Fruit fly (Drosophila melanogaster) whole organism, embryonic: ENCODE data around the gene Torsin.
A peak's percentile ranks its signal among the peaks of the same experiment; 100 is the strongest.

Source experiments
- Ada2b ChIP-seq: fragments of 200-800 bp; sonication (Bioruptor generic); IDR thresholded peaks from 2 replicates; pipeline ENCODE4 v1.3.6; 2022; ENCODE audit warnings: missing biosample characterization, missing genetic modification characterization
- Aef1 ChIP-seq: fragments of 200-800 bp; sonication (Bioruptor generic); IDR thresholded peaks from 3 replicates; pipeline ENCODE4 v1.3.6; 2022; ENCODE audit warnings: missing biosample characterization, missing genetic modification characterization
- BEAF-32 ChIP-seq: fragments of 200-800 bp; sonication (Bioruptor generic); optimal IDR thresholded peaks from 3 replicates; lab custom pipeline; 2017; ENCODE audit warnings: missing biosample characterization, missing genetic modification characterization, mild to moderate bottlenecking, moderate library complexity, missing genetic modification reagents
- Bgb ChIP-seq: fragments of 200-800 bp; sonication (Bioruptor generic); IDR thresholded peaks from 2 replicates; pipeline ENCODE4 v1.3.6; 2022; ENCODE audit warnings: missing biosample characterization, missing genetic modification characterization; ENCODE audit not compliant: partially characterized antibody
- Blimp-1 ChIP-seq: fragments of 200-800 bp; sonication (Bioruptor generic); optimal IDR thresholded peaks from 3 replicates; lab custom pipeline; 2018; ENCODE audit warnings: missing biosample characterization, missing genetic modification characterization, mild to moderate bottlenecking, moderate library complexity, missing genetic modification reagents
- CG10321 ChIP-seq: fragments of 200-800 bp; sonication (Bioruptor generic); IDR thresholded peaks from 2 replicates; pipeline ENCODE4 v1.3.6; 2022; ENCODE audit warnings: missing biosample characterization, missing genetic modification characterization
- CG11560 ChIP-seq: fragments of 200-800 bp; sonication (Bioruptor generic); IDR thresholded peaks from 3 replicates; pipeline ENCODE4 v1.3.6; 2022; ENCODE audit warnings: missing biosample characterization, missing genetic modification characterization
- CG11695 ChIP-seq: fragments of 200-800 bp; sonication (Bioruptor generic); IDR thresholded peaks from 3 replicates; pipeline ENCODE4 v1.3.6; 2022; ENCODE audit warnings: missing biosample characterization, missing genetic modification characterization
- CG14667 ChIP-seq: fragments of 200-800 bp; sonication (Bioruptor generic); IDR thresholded peaks from 2 replicates; pipeline ENCODE4 v1.3.6; 2022; ENCODE audit warnings: missing biosample characterization, missing genetic modification characterization
- CG15011 ChIP-seq: fragments of 200-800 bp; sonication (Bioruptor generic); optimal IDR thresholded peaks from 3 replicates; lab custom pipeline; 2018; ENCODE audit warnings: missing biosample characterization, mild to moderate bottlenecking, missing genetic modification characterization
- CG15514 ChIP-seq: fragments of 200-800 bp; sonication (Bioruptor generic); optimal IDR thresholded peaks from 3 replicates; lab custom pipeline; 2017; ENCODE audit warnings: missing biosample characterization, missing genetic modification characterization, mild to moderate bottlenecking, moderate library complexity, missing genetic modification reagents
- CG1603 ChIP-seq: fragments of 200-800 bp; sonication (Bioruptor generic); optimal IDR thresholded peaks from 2 replicates; lab custom pipeline; 2019; ENCODE audit warnings: missing biosample characterization, mild to moderate bottlenecking, missing genetic modification characterization, moderate library complexity
- CG1647 ChIP-seq: fragments of 200-800 bp; sonication (Bioruptor generic); optimal IDR thresholded peaks from 3 replicates; lab custom pipeline; 2016; ENCODE audit warnings: missing biosample characterization, missing genetic modification characterization
- CG17359 ChIP-seq: fragments of 200-800 bp; sonication (Bioruptor generic); optimal IDR thresholded peaks from 3 replicates; lab custom pipeline; 2018; ENCODE audit warnings: missing biosample characterization, mild to moderate bottlenecking, missing genetic modification characterization, moderate library complexity
- CG2199 ChIP-seq: fragments of 200-800 bp; sonication (Bioruptor generic); IDR thresholded peaks from 3 replicates; pipeline ENCODE4 v1.3.6; 2022; ENCODE audit warnings: missing biosample characterization, missing genetic modification characterization
- CG2875 ChIP-seq: fragments of 200-800 bp; sonication (Bioruptor generic); optimal IDR thresholded peaks from 2 replicates; lab custom pipeline; 2017; ENCODE audit warnings: missing biosample characterization, mild to moderate bottlenecking, missing genetic modification characterization, missing genetic modification reagents
- CG2889 ChIP-seq: fragments of 200-800 bp; sonication (Bioruptor generic); IDR thresholded peaks from 3 replicates; pipeline ENCODE4 v1.3.6; 2022; ENCODE audit warnings: missing biosample characterization, missing genetic modification characterization
- CG3407 ChIP-seq: fragments of 200-800 bp; sonication (Bioruptor generic); optimal IDR thresholded peaks from 2 replicates; lab custom pipeline; 2018; ENCODE audit warnings: missing biosample characterization, mild to moderate bottlenecking, missing genetic modification characterization
- CG4424 ChIP-seq: fragments of 200-800 bp; sonication (Bioruptor generic); optimal IDR thresholded peaks from 3 replicates; lab custom pipeline; 2016; ENCODE audit warnings: missing biosample characterization, missing genetic modification characterization
- CG5953 ChIP-seq: fragments of 200-800 bp; sonication (Bioruptor generic); IDR thresholded peaks from 2 replicates; pipeline ENCODE4 v1.3.6; 2022; ENCODE audit warnings: missing biosample characterization, missing genetic modification characterization
- CG6813 ChIP-seq: fragments of 200-800 bp; sonication (Bioruptor generic); optimal IDR thresholded peaks from 2 replicates; lab custom pipeline; 2017; ENCODE audit warnings: missing biosample characterization, missing genetic modification characterization, mild to moderate bottlenecking, moderate library complexity, missing genetic modification reagents
- CG7839 ChIP-seq: fragments of 200-800 bp; sonication (Bioruptor generic); optimal IDR thresholded peaks from 3 replicates; lab custom pipeline; 2018; ENCODE audit warnings: missing biosample characterization, mild to moderate bottlenecking, missing genetic modification characterization, moderate library complexity
- CG9437 ChIP-seq: fragments of 200-800 bp; sonication (Bioruptor generic); optimal IDR thresholded peaks from 2 replicates; lab custom pipeline; 2018; ENCODE audit warnings: missing biosample characterization, mild to moderate bottlenecking, missing genetic modification characterization
- CG9727 ChIP-seq: fragments of 200-800 bp; sonication (Bioruptor generic); optimal IDR thresholded peaks from 3 replicates; lab custom pipeline; 2017; ENCODE audit warnings: missing biosample characterization, mild to moderate bottlenecking, missing genetic modification characterization
- Dfd ChIP-seq, 2 experiments: fragments of >200 bp; optimal IDR thresholded peaks; 2 replicates each; lab custom pipeline; 2017; ENCODE audit warnings: missing biosample characterization in 2 of 2, missing genetic modification characterization in 2 of 2
- Doc2 ChIP-seq: fragments of 200-800 bp; sonication (Bioruptor generic); IDR thresholded peaks from 2 replicates; pipeline ENCODE4 v1.3.6; 2022; ENCODE audit warnings: missing biosample characterization, missing genetic modification characterization
- HLH54F ChIP-seq: fragments of 200-800 bp; sonication (Bioruptor generic); optimal IDR thresholded peaks from 3 replicates; lab custom pipeline; 2016; ENCODE audit warnings: missing biosample characterization, missing genetic modification characterization
- Hsf ChIP-seq: fragments of 200-800 bp; sonication (Bioruptor generic); optimal IDR thresholded peaks from 3 replicates; lab custom pipeline; 2016; ENCODE audit warnings: missing biosample characterization, missing genetic modification characterization
- Meics ChIP-seq: fragments of 200-800 bp; sonication (Bioruptor generic); optimal IDR thresholded peaks from 2 replicates; lab custom pipeline; 2017; ENCODE audit warnings: missing biosample characterization, mild to moderate bottlenecking, missing genetic modification characterization
- NC2α ChIP-seq: fragments of 200-800 bp; sonication (Bioruptor generic); optimal IDR thresholded peaks from 2 replicates; lab custom pipeline; 2016; ENCODE audit warnings: missing biosample characterization, missing genetic modification characterization
- NK7.1 ChIP-seq: fragments of 200-800 bp; sonication (Bioruptor generic); optimal IDR thresholded peaks from 3 replicates; lab custom pipeline; 2016; ENCODE audit warnings: missing biosample characterization, missing genetic modification characterization
- PHDP ChIP-seq: fragments of 200-800 bp; sonication (Bioruptor generic); optimal IDR thresholded peaks from 3 replicates; lab custom pipeline; 2018; ENCODE audit warnings: missing biosample characterization, mild to moderate bottlenecking, missing genetic modification characterization, moderate library complexity
- Poxn ChIP-seq: fragments of 200-800 bp; sonication (Bioruptor generic); IDR thresholded peaks from 2 replicates; pipeline ENCODE4 v1.3.6; 2022; ENCODE audit warnings: missing biosample characterization, missing genetic modification characterization
- Ptx1 ChIP-seq: fragments of 200-800 bp; sonication (Bioruptor generic); IDR thresholded peaks from 2 replicates; pipeline ENCODE4 v1.3.6; 2022; ENCODE audit warnings: missing biosample characterization, missing genetic modification characterization
- Rfx ChIP-seq: fragments of 200-800 bp; sonication (Bioruptor generic); IDR thresholded peaks from 2 replicates; pipeline ENCODE4 v1.3.6; 2022; ENCODE audit warnings: missing biosample characterization, missing genetic modification characterization
- Usf ChIP-seq: fragments of 200-800 bp; sonication (Bioruptor generic); optimal IDR thresholded peaks from 2 replicates; lab custom pipeline; 2017; ENCODE audit warnings: missing genotype, missing biosample characterization, missing genetic modification characterization
- Xrp1 ChIP-seq: fragments of 200-800 bp; sonication (Bioruptor generic); IDR thresholded peaks from 2 replicates; pipeline ENCODE4 v1.3.6; 2022; ENCODE audit warnings: missing biosample characterization, missing genetic modification characterization
- YL-1 ChIP-seq: fragments of 200-800 bp; sonication (Bioruptor generic); optimal IDR thresholded peaks from 3 replicates; lab custom pipeline; 2017; ENCODE audit warnings: missing biosample characterization, mild to moderate bottlenecking, missing genetic modification characterization
- bowl ChIP-seq: fragments of 200-800 bp; sonication (Bioruptor generic); IDR thresholded peaks from 2 replicates; pipeline ENCODE4 v1.3.6; 2022; ENCODE audit warnings: missing biosample characterization, missing genetic modification characterization
- chif ChIP-seq, 2 experiments: fragments of 200-800 bp; sonication (Bioruptor generic); optimal IDR thresholded peaks; 3 replicates each; lab custom pipeline; 2016; ENCODE audit warnings: missing biosample characterization in 2 of 2, missing genetic modification characterization in 2 of 2
- chinmo ChIP-seq: fragments of 200-800 bp; sonication (Bioruptor generic); IDR thresholded peaks from 4 replicates; pipeline ENCODE4 v1.3.6; 2022; ENCODE audit warnings: missing biosample characterization, missing genetic modification characterization; ENCODE audit not compliant: partially characterized antibody
- disco-r ChIP-seq: fragments of 200-800 bp; sonication (Bioruptor generic); optimal IDR thresholded peaks from 2 replicates; lab custom pipeline; 2016; ENCODE audit warnings: missing biosample characterization, missing genetic modification characterization
- dm ChIP-seq: fragments of 200-800 bp; sonication (Bioruptor generic); optimal IDR thresholded peaks from 3 replicates; lab custom pipeline; 2016; ENCODE audit warnings: missing biosample characterization, missing genetic modification characterization
- ftz-f1 ChIP-seq: fragments of 200-800 bp; sonication (Bioruptor generic); optimal IDR thresholded peaks from 2 replicates; lab custom pipeline; 2016; ENCODE audit warnings: missing biosample characterization, missing genetic modification characterization
- lab ChIP-seq: fragments of 200-800 bp; sonication (Bioruptor generic); optimal IDR thresholded peaks from 3 replicates; lab custom pipeline; 2017; ENCODE audit warnings: missing biosample characterization, missing genetic modification characterization, mild to moderate bottlenecking, moderate library complexity, missing genetic modification reagents
- mld ChIP-seq: fragments of 200-800 bp; sonication (Bioruptor generic); IDR thresholded peaks from 3 replicates; pipeline ENCODE4 v1.3.6; 2022; ENCODE audit warnings: missing biosample characterization, missing genetic modification characterization; ENCODE audit not compliant: partially characterized antibody
- nerfin-1 ChIP-seq: fragments of 200-800 bp; sonication (Bioruptor generic); optimal IDR thresholded peaks from 3 replicates; lab custom pipeline; 2019; ENCODE audit warnings: missing biosample characterization, mild to moderate bottlenecking, missing genetic modification characterization, moderate library complexity
- nom ChIP-seq: fragments of 200-800 bp; sonication (Bioruptor generic); optimal IDR thresholded peaks from 2 replicates; lab custom pipeline; 2017; ENCODE audit warnings: missing biosample characterization, missing genetic modification characterization, mild to moderate bottlenecking, moderate library complexity, missing genetic modification reagents
- oc ChIP-seq: fragments of 200-800 bp; sonication (Bioruptor generic); optimal IDR thresholded peaks from 2 replicates; lab custom pipeline; 2018; ENCODE audit warnings: missing biosample characterization, mild to moderate bottlenecking, missing genetic modification characterization, moderate library complexity
- phol ChIP-seq: fragments of 200-800 bp; sonication (Bioruptor generic); optimal IDR thresholded peaks from 3 replicates; lab custom pipeline; 2018; ENCODE audit warnings: missing biosample characterization, mild to moderate bottlenecking, missing genetic modification characterization, moderate library complexity
- pnt ChIP-seq: fragments of 200-800 bp; sonication (Bioruptor generic); optimal IDR thresholded peaks from 3 replicates; lab custom pipeline; 2016; ENCODE audit warnings: missing biosample characterization, missing genetic modification characterization

The Torsin gene

DNA sequence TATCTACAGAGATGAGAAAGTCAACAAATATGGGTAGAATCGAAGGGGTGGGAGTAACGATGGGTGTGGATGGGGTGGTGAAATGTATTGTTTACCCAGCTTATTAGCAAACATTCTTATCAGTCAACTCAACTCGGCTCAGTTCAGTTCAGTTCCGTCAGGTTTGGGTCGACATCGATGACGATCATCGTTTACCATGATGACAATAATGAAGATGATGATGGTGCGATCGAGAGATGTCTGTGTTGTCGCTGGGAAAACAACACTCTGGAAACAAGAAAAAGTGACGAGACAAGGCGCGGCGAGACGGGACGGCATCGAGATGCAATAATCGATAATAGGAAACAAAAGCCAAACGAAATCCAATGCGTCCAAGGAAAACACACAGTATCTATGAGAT, 40.1 kb downstream of the Torsin start:
- TF ChIP-seq CG11695 (GFP tag; lab: Robert Waterston, UW) (no peak), Poxn (no peak), chif (GFP tag; optimal IDR thresholded peaks at IDR 0.05; lab: Kevin White, UChicago) (peak in 1 of 2 experiments; percentile 19), HLH54F (GFP tag; lab: Kevin White, UChicago) (no peak), Bgb (GFP tag; lab: Robert Waterston, UW) (no peak), Doc2 (GFP tag; lab: Robert Waterston, UW) (no peak), CG17359 (peak; percentile 37), YL-1 (GFP tag; lab: Kevin White, UChicago) (peak; percentile 18), Usf (GFP tag; lab: Kevin White, UChicago) (no peak), Blimp-1 (GFP tag; lab: Kevin White, UChicago) (peak; percentile 39), CG11560 (no peak), bowl (GFP tag; lab: Robert Waterston, UW) (no peak), chinmo (GFP tag; lab: Robert Waterston, UW) (no peak), CG14667 (GFP tag; lab: Robert Waterston, UW) (no peak), CG1647 (GFP tag; lab: Kevin White, UChicago) (no peak), Aef1 (GFP tag; lab: Robert Waterston, UW) (no peak), CG2199 (GFP tag; lab: Robert Waterston, UW) (no peak), lab (GFP tag; lab: Kevin White, UChicago) (peak; percentile 35), nom (GFP tag; lab: Kevin White, UChicago) (no peak), CG2875 (GFP tag; lab: Kevin White, UChicago) (peak; percentile 29), nerfin-1 (tag; lab: Kevin White, UChicago) (peak; percentile 38), Ptx1 (GFP tag; lab: Robert Waterston, UW) (no peak), PHDP (tag; lab: Kevin White, UChicago) (peak; percentile 3), Hsf (no peak), ftz-f1 (no peak), CG15514 (GFP tag; lab: Kevin White, UChicago) (no peak), dm (GFP tag; lab: Kevin White, UChicago) (no peak), CG10321 (GFP tag; lab: Robert Waterston, UW) (no peak), CG6813 (GFP tag; lab: Kevin White, UChicago) (peak; percentile 56), Ada2b (GFP tag; lab: Robert Waterston, UW) (no peak), mld (no peak), CG15011 (GFP tag; lab: Kevin White, UChicago) (no peak), pnt (GFP tag; lab: Kevin White, UChicago) (no peak), CG4424 (GFP tag; lab: Kevin White, UChicago) (no peak), CG9727 (GFP tag; lab: Kevin White, UChicago) (peak; percentile 41), Meics (GFP tag; lab: Kevin White, UChicago) (no peak), Dfd (GFP tag; optimal IDR thresholded peaks at IDR 0.05; lab: Kevin White, UChicago) (no peak), CG1603 (peak; percentile 61), CG2889 (GFP tag; lab: Robert Waterston, UW) (no peak), NC2α (GFP tag; lab: Kevin White, UChicago) (no peak), disco-r (GFP tag; lab: Kevin White, UChicago) (no peak), oc (tag; lab: Kevin White, UChicago) (peak; percentile 28), Xrp1 (GFP tag; lab: Robert Waterston, UW) (peak; percentile 46; the same call in 1 of the 2 replicates), Rfx (no peak), phol (tag; lab: Kevin White, UChicago) (no peak), BEAF-32 (no peak), NK7.1 (GFP tag; lab: Kevin White, UChicago) (no peak), CG9437 (GFP tag; lab: Kevin White, UChicago) (no peak), CG3407 (GFP tag; lab: Kevin White, UChicago) (peak; percentile 57), CG7839 (tag; lab: Kevin White, UChicago) (no peak), CG5953 (GFP tag; lab: Robert Waterston, UW) (no peak)
